Worm (Caenorhabditis elegans) whole organism, early embryonic: ENCODE results near the gene F46B3.16.

Experiments used
- B0310.2 ChIP-seq: sonication (generic microtip); optimal IDR thresholded peaks from 2 replicates; lab custom pipeline; 2016; ENCODE audit warnings: mild to moderate bottlenecking, missing genetic modification characterization, missing compliant biosample characterization
- aly-1 ChIP-seq: sonication (generic microtip); optimal IDR thresholded peaks from 2 replicates; lab custom pipeline; 2016; ENCODE audit warnings: missing genetic modification characterization, missing compliant biosample characterization
- ama-1 ChIP-seq: fragments of 150-350 bp; optimal IDR thresholded peaks from 2 replicates; lab custom pipeline; 2014
- ets-7 ChIP-seq: sonication (generic microtip); optimal IDR thresholded peaks from 2 replicates; lab custom pipeline; 2016; ENCODE audit warnings: missing genotype, missing genetic modification characterization, missing compliant biosample characterization
- hmbx-1 ChIP-seq: sonication (generic microtip); optimal IDR thresholded peaks from 2 replicates; lab custom pipeline; 2016; ENCODE audit warnings: mild to moderate bottlenecking, missing genetic modification characterization, missing compliant biosample characterization
- sea-1 ChIP-seq: fragments of 200-800 bp; sonication (Bioruptor generic); conservative IDR thresholded peaks from 2 replicates; pipeline ENCODE4 v1.3.6; 2022; ENCODE audit warnings: missing genetic modification characterization, missing compliant biosample characterization
- tbx-11 ChIP-seq: fragments of 200-800 bp; sonication (Bioruptor generic); IDR thresholded peaks from 2 replicates; pipeline ENCODE4 v1.3.6; 2022; ENCODE audit warnings: missing genetic modification characterization, missing compliant biosample characterization
- tbx-37 ChIP-seq: fragments of 200-800 bp; sonication (Bioruptor generic); conservative IDR thresholded peaks from 2 replicates; pipeline ENCODE4 v1.3.6; 2022; ENCODE audit warnings: missing genetic modification reagents, missing genetic modification characterization, missing compliant biosample characterization

DNA sequence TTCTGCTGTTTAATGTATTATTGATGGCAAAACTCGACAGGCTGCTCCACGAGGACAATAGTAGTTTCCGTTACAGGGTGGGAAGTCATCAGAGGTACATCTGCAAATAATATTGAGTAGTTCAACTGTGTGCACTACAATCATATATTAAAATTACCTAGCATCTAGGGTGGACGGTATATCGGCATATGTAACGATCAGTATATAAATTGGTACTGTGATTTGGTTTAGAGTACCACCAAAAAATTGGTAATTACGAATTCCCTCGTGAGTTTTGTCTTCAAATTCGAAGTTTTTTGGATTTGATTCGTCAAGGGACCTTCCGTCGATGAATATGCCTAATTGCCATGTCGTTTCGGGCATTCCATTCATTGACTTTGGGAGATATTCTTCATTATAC lies 2.4 kb downstream of the F46B3.16 start, which contains the start of gene ttr-13:
- TF ChIP-seq tbx-11 (GFP tag; lab: Robert Waterston, UW) (no peak), ama-1 (lab: Kevin White, UChicago) (no peak), ets-7 (tag; lab: Kevin White, UChicago) (no peak), B0310.2 (no peak), hmbx-1 (tag; lab: Kevin White, UChicago) (no peak), sea-1 (no peak), aly-1 (no peak), tbx-37 (GFP tag; lab: Robert Waterston, UW) (no peak)
